Worm (Caenorhabditis elegans): Measurements from ENCODE around the gene orc-5.

Gene orc-5

DNA sequence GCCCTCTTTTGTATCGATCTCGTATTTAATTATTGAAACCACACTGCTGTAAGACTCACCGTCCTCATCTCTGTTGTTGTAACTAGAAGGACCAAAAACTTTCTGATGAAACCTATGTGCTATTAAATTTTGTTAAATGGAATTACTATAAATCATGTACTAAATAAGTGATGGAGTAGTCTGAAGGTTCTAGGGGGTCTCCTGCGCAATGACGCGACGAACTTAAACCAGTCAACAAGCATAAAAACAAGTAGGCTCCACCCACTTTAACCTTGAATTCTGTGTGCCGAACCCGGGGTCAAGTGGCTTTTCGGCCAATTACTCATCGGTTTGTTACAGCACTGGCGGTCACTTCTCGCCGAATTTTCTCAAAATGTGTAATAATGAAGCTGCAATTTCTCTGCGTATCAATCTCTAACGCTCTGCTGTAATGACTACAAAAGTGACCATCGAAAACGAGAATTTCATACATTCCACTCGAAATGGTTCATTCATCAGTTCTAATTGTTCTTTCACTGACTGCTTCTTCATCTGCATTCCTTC, 2.7 kb upstream of the orc-5 start, which contains the start of gene grl-21:
grl-21 (plus strand) TSS at position 464 of the 543 bp plus-strand sequence.
- TF ChIP-seq gei-17 (GFP tag; optimal IDR thresholded peaks at IDR 0.05) (no peak), attf-5 (GFP tag; optimal IDR thresholded peaks at IDR 0.05) (no peak), hlh-26 (GFP tag; conservative IDR thresholded peaks at IDR 0.05) (no peak), F49E8.2 (tag; optimal IDR thresholded peaks at IDR 0.05; ENCODE audit: insufficient read depth) (peak; percentile 36), ztf-6 (GFP tag; IDR thresholded peaks at IDR 0.05) (no peak), F23B12.7 (tag; optimal IDR thresholded peaks at IDR 0.05; ENCODE audit: insufficient read depth) (no peak), ztf-18 (tag; optimal IDR thresholded peaks at IDR 0.05) (no peak), attf-6 (GFP tag; IDR thresholded peaks at IDR 0.05) (no peak), efl-1 (GFP tag; optimal IDR thresholded peaks at IDR 0.05) (no peak), ztf-28 (GFP tag; IDR thresholded peaks at IDR 0.05) (no peak), ceh-100 (GFP tag; IDR thresholded peaks at IDR 0.05) (no peak), mcd-1 (GFP tag; IDR thresholded peaks at IDR 0.05) (no peak), ceh-91 (GFP tag; IDR thresholded peaks at IDR 0.05) (no peak), egl-18 (GFP tag; IDR thresholded peaks at IDR 0.05) (no peak), T26A5.8 (tag; optimal IDR thresholded peaks at IDR 0.05) (peak; percentile 39), F57A8.1 (GFP tag; optimal IDR thresholded peaks at IDR 0.05) (no peak), sptf-2 (GFP tag; optimal IDR thresholded peaks at IDR 0.05) (no peak), nfyb-1 (GFP tag; IDR thresholded peaks at IDR 0.05) (no peak), pbrm-1 (GFP tag; IDR thresholded peaks at IDR 0.05) (0 out of 2 replicates have a peak, but pooled peaks have one; percentile 21), egrh-3 (GFP tag; IDR thresholded peaks at IDR 0.05) (no peak), sea-2 (GFP tag; IDR thresholded peaks at IDR 0.05) (no peak), F10E7.11 (tag; optimal IDR thresholded peaks at IDR 0.05) (peak; percentile 12), bed-1 (GFP tag; IDR thresholded peaks at IDR 0.05) (no peak), mes-4 (tag; optimal IDR thresholded peaks at IDR 0.05) (no peak), mel-28 (tag; optimal IDR thresholded peaks at IDR 0.05; ENCODE audit: borderline replicate concordance) (peak; percentile 8), madf-8 (GFP tag; conservative IDR thresholded peaks at IDR 0.05) (no peak), Y56A3A.18 (GFP tag; IDR thresholded peaks at IDR 0.05) (no peak), ekl-4 (GFP tag; IDR thresholded peaks at IDR 0.05) (peak; percentile 42; the same call in 1 of the 2 replicates), madf-6 (GFP tag; IDR thresholded peaks at IDR 0.05) (peak; percentile 69), Y67H2A.10 (GFP tag; conservative IDR thresholded peaks at IDR 0.05) (no peak), lin-54 (GFP tag; optimal IDR thresholded peaks at IDR 0.05) (peak; percentile 21), repo-1 (tag; optimal IDR thresholded peaks at IDR 0.05) (no peak), tlf-1 (GFP tag; optimal IDR thresholded peaks at IDR 0.05) (peak; percentile 23), nhr-179 (tag; optimal IDR thresholded peaks at IDR 0.05) (no peak), aptf-3 (GFP tag; IDR thresholded peaks at IDR 0.05) (no peak), athp-1 (tag; optimal IDR thresholded peaks at IDR 0.05) (peak; percentile 23), xnd-1 (tag; optimal IDR thresholded peaks at IDR 0.05) (peak; percentile 17), C17E4.6 (GFP tag; IDR thresholded peaks at IDR 0.05) (0 out of 2 replicates have a peak, but pooled peaks have one; percentile 28), atf-7 (tag; optimal IDR thresholded peaks at IDR 0.05) (no peak), nfya-1 (tag; optimal IDR thresholded peaks at IDR 0.05; ENCODE audit: borderline replicate concordance, insufficient read depth) (no peak), snpc-3.4 (tag; optimal IDR thresholded peaks at IDR 0.05) (no peak), rec-8 (tag; optimal IDR thresholded peaks at IDR 0.05) (no peak), lsy-27 (tag; optimal IDR thresholded peaks at IDR 0.05; ENCODE audit: borderline replicate concordance, insufficient read depth) (no peak), bed-2 (GFP tag; IDR thresholded peaks at IDR 0.05) (no peak), B0336.3 (GFP tag; IDR thresholded peaks at IDR 0.05) (peak; percentile 82; the same call in 1 of the 2 replicates), C06A6.2 (GFP tag; conservative IDR thresholded peaks at IDR 0.05) (no peak), madf-3 (GFP tag; IDR thresholded peaks at IDR 0.05) (0 out of 2 replicates have a peak, but pooled peaks have one; percentile 66)

Data from whole organism, young adult.